Fruit fly (Drosophila melanogaster): ENCODE results near the gene ema.
A peak's percentile ranks its signal among the peaks of the same experiment; 100 is the strongest.

ema gene

dm6 chr3R:16448378-16449134 lies 7.1 kb upstream of the ema start (continued):
- peak; percentile 43 for TF ChIP-seq CG8924 (tag; optimal IDR thresholded peaks at IDR 0.05)
- no peak for TF ChIP-seq nerfin-2 (GFP tag; IDR thresholded peaks at IDR 0.05; ENCODE audit: partially characterized antibody)
- no peak for TF ChIP-seq Neu2 (GFP tag; optimal IDR thresholded peaks at IDR 0.05; ENCODE audit: borderline replicate concordance)
- peak; percentile 65 for TF ChIP-seq toy (GFP tag; IDR thresholded peaks at IDR 0.05)
- no peak for TF ChIP-seq lov (optimal IDR thresholded peaks at IDR 0.05)
- TF ChIP-seq lov (GFP tag; IDR thresholded peaks at IDR 0.05): peak; percentile 84
- TF ChIP-seq Nf-YA (GFP tag; IDR thresholded peaks at IDR 0.05): peak; percentile 76; the same call in 1 of the 2 replicates
- TF ChIP-seq Optix (GFP tag; IDR thresholded peaks at IDR 0.05): peak; percentile 75
- TF ChIP-seq CG6854 (GFP tag; optimal IDR thresholded peaks at IDR 0.05): no peak
- peak; percentile 29 for TF ChIP-seq CG13424 (tag; optimal IDR thresholded peaks at IDR 0.05)
- TF ChIP-seq H15 (GFP tag; IDR thresholded peaks at IDR 0.05): peak; percentile 88
- peak; percentile 36 for TF ChIP-seq jumu (GFP tag; optimal IDR thresholded peaks at IDR 0.05)
- TF ChIP-seq CG7928 (GFP tag; optimal IDR thresholded peaks at IDR 0.05): no peak
- TF ChIP-seq CG32767 (GFP tag; IDR thresholded peaks at IDR 0.05): peak; percentile 68
- peak; percentile 35 for TF ChIP-seq run (tag; optimal IDR thresholded peaks at IDR 0.05)
- TF ChIP-seq CG6254 (GFP tag; optimal IDR thresholded peaks at IDR 0.05): peak; percentile 79
- TF ChIP-seq CG11085 (GFP tag; IDR thresholded peaks at IDR 0.05): peak; percentile 65
- no peak for TF ChIP-seq CG10462 (GFP tag; optimal IDR thresholded peaks at IDR 0.05)
- peak; percentile 30 for TF ChIP-seq maf-S (GFP tag; optimal IDR thresholded peaks at IDR 0.05)
- TF ChIP-seq bcd (GFP tag; optimal IDR thresholded peaks at IDR 0.05): peak; percentile 66
- TF ChIP-seq onecut (GFP tag; IDR thresholded peaks at IDR 0.05): peak; percentile 19
- TF ChIP-seq ssp (GFP tag; IDR thresholded peaks at IDR 0.05): peak; percentile 28
- peak; percentile 61 for TF ChIP-seq Oli (tag; optimal IDR thresholded peaks at IDR 0.05)
- peak; percentile 56 for TF ChIP-seq Hmr (GFP tag; optimal IDR thresholded peaks at IDR 0.05)
- TF ChIP-seq CG13296 (GFP tag; optimal IDR thresholded peaks at IDR 0.05): no peak
- no peak for TF ChIP-seq HmgD (GFP tag; optimal IDR thresholded peaks at IDR 0.05)
- peak; percentile 29; the same call in 1 of the 2 replicates for TF ChIP-seq CG9932 (GFP tag; IDR thresholded peaks at IDR 0.05)
- TF ChIP-seq Doc2 (GFP tag; IDR thresholded peaks at IDR 0.05): no peak
- TF ChIP-seq pho (GFP tag; optimal IDR thresholded peaks at IDR 0.05): peak; percentile 42
- TF ChIP-seq yki (optimal IDR thresholded peaks at IDR 0.05): no peak
- peak; percentile 65 for TF ChIP-seq CG2678 (tag; optimal IDR thresholded peaks at IDR 0.05)
- TF ChIP-seq mld (GFP tag; IDR thresholded peaks at IDR 0.05; ENCODE audit: partially characterized antibody): no peak
- TF ChIP-seq CG1792 (GFP tag; optimal IDR thresholded peaks at IDR 0.05): peak; percentile 13
- TF ChIP-seq Bteb2 (GFP tag; optimal IDR thresholded peaks at IDR 0.05): peak; percentile 51
- TF ChIP-seq CrebB (tag; optimal IDR thresholded peaks at IDR 0.05): peak; percentile 67
- peak; percentile 66 for TF ChIP-seq sob (GFP tag; IDR thresholded peaks at IDR 0.05)
- no peak for TF ChIP-seq Kr (GFP tag; optimal IDR thresholded peaks at IDR 0.05)
- TF ChIP-seq gcm (GFP tag; optimal IDR thresholded peaks at IDR 0.05): peak; percentile 53
- TF ChIP-seq CG10543 (GFP tag; optimal IDR thresholded peaks at IDR 0.05): no peak
- no peak for TF ChIP-seq pzg (GFP tag; optimal IDR thresholded peaks at IDR 0.05)
- TF ChIP-seq ase (GFP tag; IDR thresholded peaks at IDR 0.05): peak; percentile 82
- TF ChIP-seq Gug (GFP tag; IDR thresholded peaks at IDR 0.05): peak; percentile 77
- peak; percentile 12 for TF ChIP-seq ro (GFP tag; IDR thresholded peaks at IDR 0.05)
- TF ChIP-seq CG3065 (GFP tag; optimal IDR thresholded peaks at IDR 0.05): no peak
- no peak for TF ChIP-seq kah (GFP tag; optimal IDR thresholded peaks at IDR 0.05)
- TF ChIP-seq nmo (GFP tag; optimal IDR thresholded peaks at IDR 0.05): peak; percentile 65
- peak; percentile 69 for TF ChIP-seq CG2120 (GFP tag; optimal IDR thresholded peaks at IDR 0.05)
- TF ChIP-seq TFAM (GFP tag; optimal IDR thresholded peaks at IDR 0.05): no peak
- peak; percentile 35 for TF ChIP-seq bab2 (GFP tag; optimal IDR thresholded peaks at IDR 0.05)
- TF ChIP-seq CG10959 (GFP tag; IDR thresholded peaks at IDR 0.05): peak; percentile 74
- no peak for TF ChIP-seq gfzf (GFP tag; optimal IDR thresholded peaks at IDR 0.05)
